Worm (Caenorhabditis elegans) whole organism, L4 larva: Measurements from ENCODE around the gene F15B9.6.

Experiments used
- D1046.2 ChIP-seq: fragments of 200-800 bp; sonication (Bioruptor generic); IDR thresholded peaks from 2 replicates; pipeline ENCODE4 v1.3.6; 2022; ENCODE audit warnings: missing genetic modification characterization, missing compliant biosample characterization
- F26F4.8 ChIP-seq: fragments of 200-800 bp; sonication (Bioruptor generic); conservative IDR thresholded peaks from 2 replicates; pipeline ENCODE4 v1.3.6; 2022; ENCODE audit warnings: missing genetic modification characterization, missing compliant biosample characterization
- F44E2.7 ChIP-seq: fragments of 200-800 bp; sonication (Bioruptor generic); IDR thresholded peaks from 2 replicates; pipeline ENCODE4 v2.1.2; 2022; ENCODE audit warnings: missing genetic modification characterization, missing compliant biosample characterization
- F49E8.2 ChIP-seq: sonication (generic microtip); optimal IDR thresholded peaks from 2 replicates; lab custom pipeline; 2016; ENCODE audit warnings: missing compliant biosample characterization, mild to moderate bottlenecking, missing genetic modification characterization, borderline replicate concordance
- T20F7.1 ChIP-seq: fragments of 200-800 bp; sonication (Bioruptor generic); optimal IDR thresholded peaks from 2 replicates; lab custom pipeline; 2018; ENCODE audit warnings: mild to moderate bottlenecking, missing genetic modification characterization, missing compliant biosample characterization
- ZK337.2 ChIP-seq: fragments of 200-800 bp; sonication (Bioruptor generic); IDR thresholded peaks from 2 replicates; pipeline ENCODE4 v1.3.6; 2022; ENCODE audit warnings: missing genetic modification reagents, missing genetic modification characterization, missing compliant biosample characterization
- ZK546.5 ChIP-seq, 2 experiments: sonication (generic microtip); optimal IDR thresholded peaks; 2 replicates each; lab custom pipeline; 2017; ENCODE audit warnings: missing biosample characterization in 2 of 2, missing genetic modification characterization in 2 of 2
- ama-1 ChIP-seq: fragments of 150-350 bp; optimal IDR thresholded peaks from 2 replicates; lab custom pipeline; 2014; ENCODE audit warnings: inconsistent platforms, mixed read lengths
- attf-4 ChIP-seq: sonication (generic microtip); optimal IDR thresholded peaks from 3 replicates; lab custom pipeline; 2017; ENCODE audit warnings: missing biosample characterization, missing genetic modification characterization
- ceh-20 ChIP-seq: fragments of 200-800 bp; sonication (Bioruptor generic); IDR thresholded peaks from 2 replicates; pipeline ENCODE4 v1.3.6; 2022; ENCODE audit warnings: missing genetic modification reagents, missing genetic modification characterization, missing compliant biosample characterization
- ceh-28 ChIP-seq: fragments of 150-350 bp; optimal IDR thresholded peaks from 2 replicates; lab custom pipeline; 2014; ENCODE audit warnings: missing biosample characterization, missing genetic modification reagents, missing genetic modification characterization
- ceh-32 ChIP-seq: sonication (generic microtip); optimal IDR thresholded peaks from 2 replicates; lab custom pipeline; 2016; ENCODE audit warnings: mild to moderate bottlenecking, missing genetic modification characterization, missing compliant biosample characterization; ENCODE audit not compliant: poor library complexity
- ceh-44 ChIP-seq: fragments of 200-800 bp; sonication (Bioruptor generic); IDR thresholded peaks from 2 replicates; pipeline ENCODE4 v1.3.6; 2022; ENCODE audit warnings: missing genetic modification reagents, missing genetic modification characterization, missing compliant biosample characterization
- daf-12 ChIP-seq: fragments of 150-350 bp; optimal IDR thresholded peaks from 2 replicates; lab custom pipeline; 2014; ENCODE audit warnings: missing biosample characterization, missing genetic modification reagents, missing genetic modification characterization
- daf-16 ChIP-seq, 3 experiments: sonication (generic microtip); optimal IDR thresholded peaks; 2 replicates each; lab custom pipeline; 2016 to 2017; ENCODE audit warnings: missing genetic modification characterization in 3 of 3, missing genetic modification reagents in 3 of 3, mild to moderate bottlenecking in 2 of 3, missing compliant biosample characterization in 2 of 3, missing biosample characterization in 1 of 3, moderate library complexity in 1 of 3
- daf-19 ChIP-seq: fragments of 200-800 bp; sonication (Bioruptor generic); conservative IDR thresholded peaks from 2 replicates; pipeline ENCODE4 v1.3.6; 2022; ENCODE audit warnings: missing genetic modification characterization, missing compliant biosample characterization
- daf-8 ChIP-seq: fragments of 200-800 bp; sonication (Bioruptor generic); IDR thresholded peaks from 2 replicates; pipeline ENCODE4 v1.3.6; 2022; ENCODE audit warnings: missing genetic modification characterization, missing compliant biosample characterization
- dmd-8 ChIP-seq: fragments of 200-800 bp; sonication (Bioruptor generic); IDR thresholded peaks from 2 replicates; pipeline ENCODE4 v1.3.6; 2022; ENCODE audit warnings: missing genetic modification characterization, missing compliant biosample characterization
- dpl-1 ChIP-seq: fragments of 150-350 bp; optimal IDR thresholded peaks from 2 replicates; lab custom pipeline; 2014; ENCODE audit warnings: missing biosample characterization, missing genetic modification reagents, missing genetic modification characterization
- dve-1 ChIP-seq: sonication (generic microtip); optimal IDR thresholded peaks from 2 replicates; lab custom pipeline; 2017; ENCODE audit warnings: antibody characterized with exemption, mild to moderate bottlenecking, missing genetic modification characterization, missing compliant biosample characterization; ENCODE audit not compliant: insufficient read depth
- fkh-10 ChIP-seq: fragments of 150-350 bp; optimal IDR thresholded peaks from 2 replicates; lab custom pipeline; 2014; ENCODE audit warnings: missing biosample characterization, missing genetic modification reagents, missing genetic modification characterization
- hif-1 ChIP-seq, 2 experiments: sonication (generic microtip); optimal IDR thresholded peaks; 2 replicates each; lab custom pipeline; 2016 to 2017; ENCODE audit warnings: missing compliant biosample characterization in 2 of 2, missing genetic modification characterization in 2 of 2, missing genetic modification reagents in 2 of 2, missing genotype in 2 of 2, mild to moderate bottlenecking in 1 of 2
- lin-13 ChIP-seq: fragments of 150-350 bp; optimal IDR thresholded peaks from 2 replicates; lab custom pipeline; 2014; ENCODE audit warnings: missing biosample characterization, missing genetic modification reagents, missing genetic modification characterization
- lin-15B ChIP-seq: fragments of 150-350 bp; sonication (generic microtip); optimal IDR thresholded peaks from 3 replicates; lab custom pipeline; 2014; ENCODE audit warnings: missing biosample characterization, missing genetic modification characterization
- lin-29 ChIP-seq: fragments of 200-800 bp; sonication (Bioruptor generic); IDR thresholded peaks from 2 replicates; pipeline ENCODE4 v1.3.6; 2022; ENCODE audit warnings: missing genetic modification reagents, missing genetic modification characterization, missing compliant biosample characterization
- lin-38 ChIP-seq: fragments of 200-800 bp; sonication (Bioruptor generic); IDR thresholded peaks from 2 replicates; pipeline ENCODE4 v1.3.6; 2022; ENCODE audit warnings: missing genetic modification reagents, missing genetic modification characterization, missing compliant biosample characterization
- lin-39 ChIP-seq: fragments of 150-350 bp; optimal IDR thresholded peaks from 2 replicates; lab custom pipeline; 2014; ENCODE audit warnings: missing biosample characterization, missing genetic modification reagents, missing genetic modification characterization
- lir-3 ChIP-seq: sonication (generic microtip); optimal IDR thresholded peaks from 2 replicates; lab custom pipeline; 2016; ENCODE audit warnings: mild to moderate bottlenecking, missing genetic modification characterization, missing compliant biosample characterization
- lsy-2 ChIP-seq, 2 experiments: fragments of 150-350 bp in 1 of 2; sonication (generic microtip) in 1 of 2; optimal IDR thresholded peaks; 2 replicates each; lab custom pipeline; 2014 to 2017; ENCODE audit warnings: missing biosample characterization in 2 of 2, missing genetic modification characterization in 2 of 2
- madf-5 ChIP-seq, 2 experiments: fragments of 200-800 bp; sonication (Bioruptor generic); IDR thresholded peaks; 2 replicates each; pipeline ENCODE4 v1.3.6; 2022; ENCODE audit warnings: missing compliant biosample characterization in 2 of 2, missing genetic modification characterization in 2 of 2
- mdl-1 ChIP-seq, 2 experiments: fragments of 150-350 bp in 1 of 2; sonication (generic microtip) in 1 of 2; optimal IDR thresholded peaks; 2 replicates each; lab custom pipeline; 2014 to 2017; ENCODE audit warnings: missing biosample characterization in 2 of 2, missing genetic modification characterization in 2 of 2
- mep-1 ChIP-seq: fragments of 150-350 bp; sonication (generic microtip); optimal IDR thresholded peaks from 3 replicates; lab custom pipeline; 2014; ENCODE audit warnings: missing biosample characterization, missing genetic modification characterization
- mes-2 ChIP-seq: sonication (generic microtip); optimal IDR thresholded peaks from 2 replicates; lab custom pipeline; 2016; ENCODE audit warnings: missing genotype, mild to moderate bottlenecking, missing genetic modification characterization, missing compliant biosample characterization; ENCODE audit not compliant: poor library complexity, severe bottlenecking
- mxl-2 ChIP-seq: fragments of 200-800 bp; sonication (Bioruptor generic); conservative IDR thresholded peaks from 2 replicates; pipeline ENCODE4 v1.3.6; 2022; ENCODE audit warnings: missing genetic modification reagents, missing genetic modification characterization, missing compliant biosample characterization
- nhr-102 ChIP-seq: sonication (generic microtip); optimal IDR thresholded peaks from 2 replicates; lab custom pipeline; 2016; ENCODE audit warnings: mild to moderate bottlenecking, missing genetic modification characterization, moderate library complexity, missing compliant biosample characterization
- nhr-11 ChIP-seq: fragments of 150-350 bp; optimal IDR thresholded peaks from 2 replicates; lab custom pipeline; 2014; ENCODE audit warnings: missing biosample characterization, missing genetic modification characterization
- nhr-237 ChIP-seq: sonication (generic microtip); optimal IDR thresholded peaks from 2 replicates; lab custom pipeline; 2017; ENCODE audit warnings: missing biosample characterization, missing genetic modification characterization
- nhr-28 ChIP-seq: fragments of 150-350 bp; optimal IDR thresholded peaks from 2 replicates; lab custom pipeline; 2014; ENCODE audit warnings: missing biosample characterization, missing genetic modification characterization
- nhr-76 ChIP-seq: fragments of 150-350 bp; optimal IDR thresholded peaks from 2 replicates; lab custom pipeline; 2014; ENCODE audit warnings: missing biosample characterization, missing genetic modification characterization
- php-3 ChIP-seq: fragments of 200-800 bp; sonication (Bioruptor generic); IDR thresholded peaks from 2 replicates; pipeline ENCODE4 v1.3.6; 2022; ENCODE audit warnings: missing genetic modification reagents, missing genetic modification characterization, missing compliant biosample characterization
- saeg-2 ChIP-seq: fragments of 200-800 bp; sonication (Bioruptor generic); IDR thresholded peaks from 2 replicates; pipeline ENCODE4 v1.3.6; 2022; ENCODE audit warnings: missing genetic modification reagents, missing genetic modification characterization, missing compliant biosample characterization
- skn-1 ChIP-seq: fragments of 150-350 bp; optimal IDR thresholded peaks from 2 replicates; lab custom pipeline; 2014; ENCODE audit warnings: missing biosample characterization, missing genetic modification characterization
- snpc-1.2 ChIP-seq: fragments of 200-800 bp; sonication (Bioruptor generic); IDR thresholded peaks from 2 replicates; pipeline ENCODE4 v1.3.6; 2022; ENCODE audit warnings: missing genetic modification reagents, missing genetic modification characterization, missing compliant biosample characterization
- spr-1 ChIP-seq: sonication (generic microtip); optimal IDR thresholded peaks from 2 replicates; lab custom pipeline; 2016; ENCODE audit warnings: mild to moderate bottlenecking, missing genetic modification characterization, missing compliant biosample characterization
- spr-3 ChIP-seq: fragments of 200-800 bp; sonication (Bioruptor generic); optimal IDR thresholded peaks from 2 replicates; lab custom pipeline; 2018; ENCODE audit warnings: mild to moderate bottlenecking, missing genetic modification characterization, missing compliant biosample characterization
- tra-1 ChIP-seq: fragments of 200-800 bp; sonication (Bioruptor generic); IDR thresholded peaks from 2 replicates; pipeline ENCODE4 v1.3.6; 2022; ENCODE audit warnings: missing genetic modification reagents, missing genetic modification characterization, missing compliant biosample characterization
- unc-130 ChIP-seq: sonication (generic microtip); optimal IDR thresholded peaks from 2 replicates; lab custom pipeline; 2016; ENCODE audit warnings: missing genetic modification reagents, missing genetic modification characterization, missing compliant biosample characterization
- vab-7 ChIP-seq: fragments of 200-800 bp; sonication (Bioruptor generic); IDR thresholded peaks from 2 replicates; pipeline ENCODE4 v1.3.6; 2022; ENCODE audit warnings: missing genetic modification reagents, missing genetic modification characterization, missing compliant biosample characterization
- zag-1 ChIP-seq: fragments of 150-350 bp; optimal IDR thresholded peaks from 2 replicates; lab custom pipeline; 2014; ENCODE audit warnings: missing biosample characterization, missing genetic modification characterization
- zip-2 ChIP-seq: fragments of 150-350 bp; optimal IDR thresholded peaks from 2 replicates; lab custom pipeline; 2014; ENCODE audit warnings: missing biosample characterization, missing genetic modification characterization

Gene F15B9.6

DNA sequence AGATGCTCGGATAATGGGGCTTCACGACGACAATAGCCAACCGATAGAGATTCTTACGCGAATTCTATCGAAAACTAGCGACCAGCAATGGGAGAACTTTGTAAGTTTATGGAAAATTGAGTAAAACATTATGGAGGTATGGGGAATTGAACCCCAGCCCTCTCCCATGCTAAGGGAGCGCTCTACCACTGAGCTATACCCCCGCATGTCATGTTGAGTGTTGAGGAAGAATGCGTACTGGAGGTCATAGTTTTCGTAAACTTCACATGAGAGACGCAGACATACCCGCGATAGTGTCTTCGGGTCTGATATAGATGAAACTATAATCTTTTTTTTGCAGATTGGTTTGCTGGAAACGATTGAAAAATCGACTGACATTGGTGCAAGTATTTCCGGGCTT is 10.6 kb upstream of the F15B9.6 start (continued):
- TF ChIP-seq unc-130 (peak; percentile 50), nhr-102 (peak; percentile 71), skn-1 (tag; lab: Kevin White, UChicago) (no peak), vab-7 (GFP tag; lab: Robert Waterston, UW) (peak; percentile 83), nhr-237 (tag; lab: Kevin White, UChicago) (no peak), attf-4 (tag; lab: Kevin White, UChicago) (no peak), F26F4.8 (GFP tag; lab: Robert Waterston, UW) (0 out of 2 replicates have a peak, but pooled peaks have one; percentile 55), zip-2 (peak; percentile 53), ZK337.2 (GFP tag; lab: Robert Waterston, UW) (0 out of 2 replicates have a peak, but pooled peaks have one; percentile 49), ceh-20 (peak; percentile 78), saeg-2 (GFP tag; lab: Robert Waterston, UW) (no peak), ceh-32 (tag; lab: Kevin White, UChicago) (peak; percentile 25), hif-1 (tag; optimal IDR thresholded peaks at IDR 0.05; lab: Kevin White, UChicago) (peak in 1 of 2 experiments; percentile 58), mdl-1 (tag; optimal IDR thresholded peaks at IDR 0.05; lab: Kevin White, UChicago) (peak in 1 of 2 experiments; percentile 68), dve-1 (peak; percentile 80), madf-5 (GFP tag; IDR thresholded peaks at IDR 0.05; lab: Robert Waterston, UW) (peak in 1 of 2 experiments; percentile 8; a peak in 1 of 4 replicates), lin-38 (peak; percentile 84), ama-1 (lab: Kevin White, UChicago) (no peak), lir-3 (tag; lab: Kevin White, UChicago) (peak; percentile 14), dmd-8 (GFP tag; lab: Robert Waterston, UW) (peak; percentile 95), lin-15B (no peak), lin-39 (tag; lab: Kevin White, UChicago) (no peak), fkh-10 (GFP tag; lab: Kevin White, UChicago) (no peak), F44E2.7 (GFP tag; lab: Robert Waterston, UW) (0 out of 2 replicates have a peak, but pooled peaks have one; percentile 61), spr-3 (GFP tag; lab: Kevin White, UChicago) (peak; percentile 86), daf-16 (GFP tag; optimal IDR thresholded peaks at IDR 0.05; lab: Kevin White, UChicago) (peak; percentile 46 to 88), daf-16 (tag; optimal IDR thresholded peaks at IDR 0.05; lab: Kevin White, UChicago) (peak; percentile 65), tra-1 (GFP tag; lab: Robert Waterston, UW) (peak; percentile 77), nhr-76 (no peak), ceh-28 (tag; lab: Kevin White, UChicago) (no peak), D1046.2 (GFP tag; lab: Robert Waterston, UW) (peak; percentile 69; the same call in 1 of the 2 replicates), ZK546.5 (tag; optimal IDR thresholded peaks at IDR 0.05; lab: Kevin White, UChicago) (no peak), mxl-2 (GFP tag; lab: Robert Waterston, UW) (0 out of 2 replicates have a peak, but pooled peaks have one; percentile 48), php-3 (GFP tag; lab: Robert Waterston, UW) (peak; percentile 50), nhr-28 (tag; lab: Kevin White, UChicago) (peak; percentile 72), lin-13 (GFP tag; lab: Kevin White, UChicago) (peak; percentile 36), daf-8 (GFP tag; lab: Robert Waterston, UW) (no peak), spr-1 (peak; percentile 72), ceh-44 (GFP tag; lab: Robert Waterston, UW) (peak; percentile 77; the same call in 1 of the 2 replicates), daf-19 (GFP tag; lab: Robert Waterston, UW) (peak; percentile 94), dpl-1 (peak; percentile 46), lsy-2 (tag; optimal IDR thresholded peaks at IDR 0.05; lab: Kevin White, UChicago) (no peak), snpc-1.2 (GFP tag; lab: Robert Waterston, UW) (peak; percentile 83), mep-1 (peak; percentile 85), mes-2 (tag; lab: Kevin White, UChicago) (peak; percentile 76), nhr-11 (tag; lab: Kevin White, UChicago) (no peak), daf-12 (tag; lab: Kevin White, UChicago) (no peak), lin-29 (GFP tag; lab: Robert Waterston, UW) (no peak), F49E8.2 (peak; percentile 65), zag-1 (tag; lab: Kevin White, UChicago) (no peak), T20F7.1 (GFP tag; lab: Kevin White, UChicago) (no peak)
